Worm (Caenorhabditis elegans) whole organism, dauer: Measurements from ENCODE around the gene F47B8.18.

Source experiments
- unc-62 ChIP-seq: sonication (generic microtip); optimal IDR thresholded peaks from 2 replicates; lab custom pipeline; 2017; ENCODE audit warnings: missing biosample characterization, missing genetic modification reagents, missing genetic modification characterization

F47B8.18 gene

DNA sequence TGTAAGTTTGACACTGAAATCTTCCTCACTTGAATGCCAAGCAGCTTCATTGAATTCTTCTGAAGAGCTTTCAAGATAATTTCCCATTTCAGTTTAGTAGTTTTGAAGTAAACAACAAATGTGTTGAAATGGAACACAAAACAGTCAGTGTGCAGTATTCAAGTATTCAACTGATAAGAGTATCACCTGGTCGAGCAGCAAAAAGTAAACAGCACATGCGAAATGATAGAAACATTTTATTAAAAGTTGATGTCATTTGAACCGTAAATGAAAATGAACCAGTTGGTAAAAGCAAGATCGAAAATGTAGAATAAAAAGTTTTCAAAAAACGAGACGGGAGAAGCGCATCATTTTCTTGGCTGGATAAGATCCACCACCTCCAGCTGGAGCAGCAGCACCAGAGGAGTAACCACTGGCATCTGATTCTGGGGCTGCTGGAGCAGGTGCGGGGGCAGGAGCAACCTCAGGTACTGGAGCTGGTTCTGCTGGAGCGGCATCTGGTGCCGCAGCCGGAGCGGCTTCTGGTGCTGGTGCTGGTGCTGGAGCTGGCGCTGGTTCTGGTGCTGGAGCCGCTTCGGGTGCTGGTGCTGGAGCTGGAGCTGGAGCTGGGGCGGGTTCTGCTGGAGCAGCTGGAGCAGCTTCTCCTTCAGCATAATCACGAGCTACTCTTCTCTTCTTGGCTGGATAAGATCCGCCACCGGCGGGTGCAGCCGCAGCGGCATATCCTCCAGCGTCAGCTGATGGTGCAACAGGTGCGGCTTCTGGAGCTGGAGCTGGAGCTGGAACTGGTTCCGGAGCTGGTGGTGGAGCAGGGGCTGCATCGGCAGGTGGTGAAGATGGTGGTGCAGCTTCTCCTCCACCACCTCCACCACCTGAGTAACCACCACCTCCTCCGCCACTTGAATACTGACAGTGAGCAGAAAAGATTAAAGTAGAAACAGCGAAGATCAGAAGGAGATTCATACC, at the start of gene F47B8.18, which contains the start of gene F47B8.4:
TSS of gene F47B8.18 (minus strand) at position 963 of the 966 bp plus-strand sequence.
TSS of gene F47B8.4 (minus strand) at position 172 of the 966 bp plus-strand sequence.
- TF ChIP-seq unc-62 (GFP tag; lab: Kevin White, UChicago): no peak

- no peak for TF ChIP-seq unc-62 (GFP tag; lab: Kevin White, UChicago)
These were observed 47.5 kb upstream of the F47B8.18 start, which contains the start of gene unc-39 for ce11 chrV:14372774-14373173. unc-39 (plus strand) TSS chrV:14373074.

DNA sequence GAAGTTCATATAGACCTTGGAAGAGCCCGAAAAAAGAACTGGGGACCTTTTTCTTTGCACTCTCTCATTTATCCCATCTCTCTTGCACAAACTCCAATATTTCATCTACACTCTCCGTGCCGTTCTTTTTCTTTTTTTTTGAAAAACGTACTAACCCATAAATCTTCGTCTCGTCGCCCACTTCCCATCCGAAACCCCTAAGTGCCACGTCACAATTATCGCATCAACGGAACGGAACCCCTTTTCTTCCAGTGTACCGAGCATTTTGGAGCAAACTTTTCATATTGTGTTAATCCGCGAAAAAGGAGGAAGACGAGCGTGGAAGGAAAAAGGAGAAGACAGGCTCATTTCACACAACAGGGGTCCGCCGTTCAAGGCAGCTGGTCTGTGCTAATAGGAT, 44.1 kb upstream of the F47B8.18 start:
- no peak for TF ChIP-seq unc-62 (GFP tag; lab: Kevin White, UChicago)

DNA sequence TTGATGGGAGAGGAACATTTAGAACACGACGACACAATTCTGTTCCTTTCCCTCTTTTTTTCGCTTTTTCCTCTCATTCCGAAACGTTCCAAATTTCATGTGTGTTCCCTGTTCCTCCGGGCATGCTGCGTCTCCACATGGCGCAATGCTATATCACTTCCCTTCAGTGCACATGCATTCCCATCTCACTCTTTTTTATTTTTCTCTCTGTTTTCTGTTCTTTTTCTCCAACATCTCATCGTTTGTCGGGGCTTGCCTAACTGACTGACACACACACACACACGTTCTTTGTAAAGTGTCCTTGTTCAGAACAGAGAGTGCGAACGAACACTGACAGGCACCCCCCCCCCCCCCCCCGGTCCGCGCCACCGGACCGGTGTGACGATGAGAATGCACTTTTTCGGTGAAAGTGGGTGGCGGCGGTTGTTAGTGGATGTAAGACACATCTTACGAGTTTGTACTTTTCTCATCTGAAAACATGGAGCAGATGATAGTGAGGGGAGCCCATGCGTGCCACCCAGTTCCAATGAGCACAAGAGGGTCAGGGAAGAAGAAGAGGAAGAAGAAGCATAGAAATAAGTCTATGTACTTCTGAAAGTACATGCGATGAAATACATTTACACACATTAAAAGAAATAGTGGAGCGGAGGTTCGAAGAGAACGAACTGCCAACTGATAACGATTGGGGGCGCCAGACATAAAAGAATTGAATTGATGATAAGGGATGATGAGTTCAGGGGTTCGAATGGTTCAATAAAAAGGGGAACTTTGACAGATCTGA, 43.2 kb upstream of the F47B8.18 start:
- no peak for TF ChIP-seq unc-62 (GFP tag; lab: Kevin White, UChicago)

DNA sequence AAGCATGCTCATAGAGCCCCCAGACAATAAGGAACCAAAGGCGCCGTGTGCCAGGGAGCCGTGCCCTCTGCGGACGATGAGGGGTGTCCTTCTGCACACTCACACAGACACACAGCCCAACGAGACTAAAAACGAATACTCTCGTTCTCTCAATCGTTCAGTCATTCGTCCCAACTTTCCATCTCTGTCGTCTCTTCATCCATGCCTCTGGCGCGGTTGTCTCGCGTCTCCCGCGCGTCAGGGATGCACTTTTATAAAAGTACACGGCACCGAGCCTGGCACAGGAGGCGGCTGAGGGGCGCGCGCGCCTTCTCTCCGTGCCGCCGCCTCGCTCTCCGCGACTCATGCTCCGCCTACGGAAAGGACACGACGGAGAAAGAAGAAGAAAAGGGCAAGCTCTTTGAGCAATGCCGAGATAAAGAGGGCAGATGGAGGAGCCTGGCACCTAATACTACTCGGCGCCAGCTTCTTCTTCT, 41.3 kb upstream of the F47B8.18 start:
- no peak for TF ChIP-seq unc-62 (GFP tag; lab: Kevin White, UChicago)

DNA sequence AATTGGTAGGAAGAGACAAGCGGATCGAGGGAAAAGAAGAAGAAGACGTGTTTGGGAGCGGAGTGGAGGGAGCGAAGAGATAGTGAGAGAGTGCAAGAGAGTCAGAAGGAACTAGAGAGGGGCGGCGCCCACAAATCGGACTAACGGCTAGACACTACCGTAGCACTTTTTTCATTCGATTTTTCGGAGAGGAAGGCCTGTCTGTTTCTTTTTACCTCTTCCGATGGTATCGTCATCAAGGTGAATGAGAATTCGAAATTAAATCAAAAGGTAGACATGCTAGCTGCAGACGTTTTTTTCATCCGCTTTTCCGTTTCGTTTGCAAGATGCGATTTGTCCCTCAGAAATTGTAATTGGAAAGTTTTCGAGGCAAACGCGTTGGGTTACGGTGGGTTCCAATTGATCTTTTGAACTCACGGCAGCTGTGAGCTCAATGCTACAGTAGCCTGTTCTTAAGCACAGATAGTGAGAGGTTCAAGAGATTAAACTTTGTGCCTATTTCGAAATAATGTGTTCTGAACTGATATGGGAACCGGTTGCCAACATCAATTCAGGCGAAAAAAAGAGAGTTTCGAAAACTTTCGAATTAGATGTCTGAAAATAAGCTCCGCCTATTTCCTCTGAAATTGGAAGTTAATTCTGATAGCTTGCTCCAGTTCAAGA, 39.5 kb upstream of the F47B8.18 start:
- no peak for TF ChIP-seq unc-62 (GFP tag; lab: Kevin White, UChicago)

DNA sequence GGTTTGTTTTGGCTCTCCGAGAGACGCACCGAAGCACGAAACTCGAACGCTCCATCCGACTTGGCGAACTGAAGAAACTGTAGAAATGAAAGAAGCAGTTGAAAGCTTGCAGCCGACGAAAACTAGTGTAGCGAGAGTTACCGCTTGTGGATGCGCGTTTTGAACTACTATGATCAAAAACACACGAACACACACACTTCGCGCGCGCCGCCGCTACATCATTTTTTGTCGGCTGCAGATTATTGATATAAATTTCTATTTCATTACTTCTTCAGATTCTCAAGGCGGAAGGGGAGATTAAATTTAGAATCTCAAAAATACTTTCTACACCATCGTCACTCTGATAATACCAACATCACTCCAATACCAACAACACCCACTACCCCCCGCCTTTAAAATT, 36.7 kb upstream of the F47B8.18 start:
- TF ChIP-seq unc-62 (GFP tag; lab: Kevin White, UChicago): no peak

- no peak for TF ChIP-seq unc-62 (GFP tag; lab: Kevin White, UChicago)
These were observed 33.3 kb upstream of the F47B8.18 start, which contains the start of gene Y49A3A.4 for ce11 chrV:14358577-14358976. Y49A3A.4 (minus strand) TSS chrV:14358890.

ce11 chrV:14355738-14356368, 30.6 kb upstream of the F47B8.18 start, which contains the start of gene cyn-1:
cyn-1 (plus strand) TSS chrV:14356076.
- TF ChIP-seq unc-62 (GFP tag; lab: Kevin White, UChicago): no peak

ce11 chrV:14354258-14354877, 29.1 kb upstream of the F47B8.18 start, which contains the start of gene Y49A3A.3:
Y49A3A.3 (plus strand) TSS chrV:14354410.
- no peak for TF ChIP-seq unc-62 (GFP tag; lab: Kevin White, UChicago)

- no peak for TF ChIP-seq unc-62 (GFP tag; lab: Kevin White, UChicago)
These were observed 26.8 kb upstream of the F47B8.18 start for ce11 chrV:14352032-14352431.

ce11 chrV:14351629-14352028, 26.4 kb upstream of the F47B8.18 start, which contains the start of gene vha-13:
vha-13 (plus strand) TSS chrV:14351709.
- no peak for TF ChIP-seq unc-62 (GFP tag; lab: Kevin White, UChicago)

DNA sequence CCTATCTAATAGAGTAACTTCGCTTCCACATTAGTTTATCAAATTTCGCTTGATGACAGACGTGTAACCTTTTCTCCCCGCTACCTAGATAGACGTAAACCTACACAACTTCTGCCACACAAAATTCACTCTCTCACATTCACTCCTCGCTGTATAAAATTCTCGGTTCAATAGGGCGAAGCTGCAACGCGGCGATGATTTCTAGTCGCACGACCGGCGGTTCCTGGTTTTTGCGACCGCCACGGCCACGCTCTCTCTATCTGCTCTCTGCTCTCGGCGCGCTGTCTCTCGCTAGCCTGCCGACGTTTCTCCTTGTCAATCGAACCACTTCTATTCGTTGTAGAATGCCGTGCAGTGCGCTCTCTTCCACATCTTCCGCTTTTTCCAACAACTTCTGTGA, 25.7 kb upstream of the F47B8.18 start:
- TF ChIP-seq unc-62 (GFP tag; lab: Kevin White, UChicago): no peak

DNA sequence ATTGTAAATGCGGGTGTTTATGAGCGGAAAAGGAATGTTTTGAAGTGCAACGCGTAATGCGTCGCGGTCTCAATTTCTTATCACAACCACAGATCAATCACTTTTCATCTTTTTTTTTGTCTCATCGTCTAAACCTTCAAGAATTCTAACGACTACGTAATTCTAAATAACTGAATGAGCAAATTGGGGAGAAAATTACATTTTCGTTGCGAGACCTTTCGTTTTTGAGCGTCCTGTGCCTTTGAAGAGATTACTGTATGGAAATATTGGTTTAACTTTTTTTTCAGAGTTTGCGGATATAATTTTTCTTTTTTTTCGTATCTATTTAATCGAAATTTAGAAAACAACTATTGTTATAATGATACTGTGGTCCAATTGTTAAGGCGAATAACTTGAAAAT, 25.2 kb upstream of the F47B8.18 start:
- TF ChIP-seq unc-62 (GFP tag; lab: Kevin White, UChicago): no peak
